Fruit fly (Drosophila melanogaster) Kc167 (cell line): ENCODE data around the gene CG44476.

ENCODE experiments used
- Myc ChIP-seq: fragments of >200 bp; optimal IDR thresholded peaks from 2 replicates; lab custom pipeline; 2017; ENCODE audit warnings: missing external identifiers
- h ChIP-seq: fragments of >200 bp; optimal IDR thresholded peaks from 3 replicates; lab custom pipeline; 2018; ENCODE audit warnings: missing external identifiers
- insv ChIP-seq: fragments of >200 bp; optimal IDR thresholded peaks from 3 replicates; lab custom pipeline; 2018; ENCODE audit warnings: missing external identifiers
- psq ChIP-seq: fragments of >200 bp; optimal IDR thresholded peaks from 2 replicates; lab custom pipeline; 2017; ENCODE audit warnings: missing external identifiers
- ttk ChIP-seq: sonication (Bioruptor generic); optimal IDR thresholded peaks from 2 replicates; lab custom pipeline; 2017; ENCODE audit warnings: missing external identifiers

dm6 chr2L:18112435-18112834, 544 bp downstream of the CG44476 start:
- TF ChIP-seq ttk (lab: Kevin White, UChicago) (no peak), h (lab: Kevin White, UChicago) (no peak), Myc (lab: Kevin White, UChicago) (no peak), psq (lab: Kevin White, UChicago) (no peak), insv (lab: Kevin White, UChicago) (no peak)
